Fruit fly (Drosophila melanogaster) Kc167 (cell line): Measurements from ENCODE around the gene tld.

Experiments used
- Myc ChIP-seq: fragments of >200 bp; optimal IDR thresholded peaks from 2 replicates; lab custom pipeline; 2017; ENCODE audit warnings: missing external identifiers
- Sin3A ChIP-seq: fragments of >200 bp; optimal IDR thresholded peaks from 2 replicates; lab custom pipeline; 2018; ENCODE audit warnings: missing external identifiers
- h ChIP-seq: fragments of >200 bp; optimal IDR thresholded peaks from 3 replicates; lab custom pipeline; 2018; ENCODE audit warnings: missing external identifiers
- insv ChIP-seq: fragments of >200 bp; optimal IDR thresholded peaks from 3 replicates; lab custom pipeline; 2018; ENCODE audit warnings: missing external identifiers
- psq ChIP-seq: fragments of >200 bp; optimal IDR thresholded peaks from 2 replicates; lab custom pipeline; 2017; ENCODE audit warnings: missing external identifiers
- ttk ChIP-seq: sonication (Bioruptor generic); optimal IDR thresholded peaks from 2 replicates; lab custom pipeline; 2017; ENCODE audit warnings: missing external identifiers

tld gene

DNA sequence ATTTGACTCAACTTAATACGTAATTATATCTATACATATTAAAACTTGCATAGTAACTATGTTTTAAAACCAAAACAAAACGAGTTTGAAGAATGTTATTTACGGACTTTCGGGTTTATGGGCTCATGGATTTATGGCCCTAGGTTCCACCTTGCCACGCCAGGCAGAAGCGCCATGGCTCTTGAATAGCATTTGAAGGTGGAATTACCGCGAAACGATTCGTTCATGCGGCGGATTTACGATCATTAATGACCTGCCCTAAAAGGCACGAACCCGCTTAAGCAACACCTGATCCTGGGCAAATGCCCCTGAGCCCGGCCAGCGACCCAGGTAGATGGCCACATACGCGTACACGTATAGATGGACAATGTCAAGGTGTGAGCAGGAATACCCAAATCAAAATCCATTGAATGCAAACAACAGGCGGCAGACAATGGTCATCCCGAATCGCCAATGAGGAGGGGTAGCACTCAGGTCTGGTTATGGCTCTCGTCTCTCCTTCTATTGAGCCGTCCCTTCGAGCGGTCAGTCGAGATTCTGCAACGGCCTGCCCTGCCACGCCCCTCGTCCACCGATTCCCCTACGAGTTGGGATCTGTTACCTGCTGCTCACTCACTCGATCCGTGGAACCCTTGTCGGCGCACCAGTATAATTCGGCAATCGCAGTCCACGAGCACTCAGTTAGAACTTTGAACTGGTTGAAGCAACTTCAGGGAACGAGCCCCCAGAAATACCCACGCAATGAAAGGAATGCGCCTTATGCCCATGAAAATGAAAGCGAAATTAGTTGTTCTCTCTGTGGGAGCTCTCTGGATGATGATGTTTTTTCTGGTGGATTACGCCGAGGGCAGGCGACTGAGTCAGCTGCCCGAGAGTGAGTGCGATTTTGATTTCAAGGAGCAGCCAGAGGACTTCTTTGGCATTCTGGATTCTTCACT, at the start of gene tld:
Gene tld (plus strand): TSS at position 677 of the 938 bp plus-strand sequence.
- no peak for TF ChIP-seq ttk (lab: Kevin White, UChicago)

- TF ChIP-seq ttk (lab: Kevin White, UChicago): no peak
- TF ChIP-seq insv (lab: Kevin White, UChicago): no peak
- no peak for TF ChIP-seq Sin3A (lab: Kevin White, UChicago)
- no peak for TF ChIP-seq Myc (lab: Kevin White, UChicago)
- TF ChIP-seq h: no peak
- TF ChIP-seq psq (lab: Kevin White, UChicago): no peak
These were observed 37.1 kb upstream of the tld start, which contains the start of the genes CG13627 and CG46316 for dm6 chr3R:24712375-24712830. CG13627 (plus strand) TSS chr3R:24712780. CG46316 (plus strand) TSS chr3R:24712780.

DNA sequence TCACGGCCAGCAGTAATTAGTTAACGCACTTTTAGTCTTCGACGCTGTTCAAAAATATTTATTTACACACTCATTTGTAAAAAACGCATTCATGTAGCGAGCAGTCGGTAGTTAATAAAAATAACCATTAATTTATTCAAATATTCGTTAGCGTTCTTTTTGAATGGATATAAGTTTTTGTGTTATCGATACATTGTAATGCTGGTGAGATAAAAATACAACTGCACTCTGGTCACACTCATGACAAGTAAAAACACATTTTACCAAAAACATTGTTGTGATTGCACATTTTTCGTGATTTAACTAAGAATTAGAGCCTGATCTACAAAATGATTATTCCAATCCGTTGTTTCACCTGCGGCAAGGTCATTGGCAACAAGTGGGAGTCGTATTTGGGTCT, 32.2 kb upstream of the tld start, which contains the start of gene Polr2L:
Gene Polr2L (plus strand): TSS at position 223 of the 400 bp plus-strand sequence.
- TF ChIP-seq psq (lab: Kevin White, UChicago) (no peak), insv (lab: Kevin White, UChicago) (no peak), h (no peak), ttk (lab: Kevin White, UChicago) (no peak), Myc (lab: Kevin White, UChicago) (no peak), Sin3A (lab: Kevin White, UChicago) (no peak)

DNA sequence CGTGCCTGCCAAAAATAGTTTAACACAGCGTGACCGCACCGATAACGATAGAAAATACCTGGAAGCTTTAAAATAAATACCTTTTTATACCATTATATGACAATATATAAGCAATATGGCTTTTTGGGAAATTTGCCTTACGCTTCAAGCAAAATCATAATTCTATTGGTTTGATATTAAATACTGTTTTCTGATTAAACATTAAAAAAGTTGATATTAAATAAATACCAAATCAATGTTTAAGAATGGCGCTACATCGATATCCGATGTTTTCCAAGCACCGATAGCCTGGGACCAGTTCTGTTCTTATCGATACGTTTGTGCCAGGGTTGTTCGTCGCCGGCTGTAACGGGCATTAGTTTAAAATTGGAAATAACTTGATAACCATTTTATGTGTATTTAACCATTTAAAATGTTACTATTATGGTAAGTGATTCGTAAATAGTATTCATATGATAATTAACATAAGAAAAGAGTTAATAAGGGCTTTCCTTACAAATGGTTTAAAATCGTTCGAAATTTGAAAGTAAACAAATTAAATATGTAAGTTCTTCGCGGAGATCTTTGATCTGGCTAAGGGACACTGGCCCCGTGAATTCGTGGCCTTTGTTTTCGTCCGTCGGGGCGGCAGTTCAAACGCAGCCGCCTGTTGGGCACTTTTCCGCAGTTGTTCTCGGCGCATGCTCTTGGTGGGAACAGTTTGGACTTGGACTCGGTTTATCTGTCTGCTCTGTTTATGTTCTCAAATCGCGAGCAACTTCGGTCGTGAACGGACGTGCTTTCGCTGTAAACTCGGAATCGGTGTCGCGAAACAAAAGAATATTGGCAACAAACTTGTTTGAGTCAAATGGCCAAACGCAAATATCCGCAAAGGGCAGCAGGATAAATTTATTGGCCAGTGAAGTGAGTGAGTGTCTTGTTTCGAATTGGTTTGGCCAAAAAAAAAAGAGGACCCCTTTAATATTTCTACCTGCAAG, 29.9 kb upstream of the tld start, which contains the start of the genes CG13630 and tok:
Gene CG13630 (minus strand): TSS at position 51 of the 977 bp plus-strand sequence.
Gene tok (plus strand): TSS at position 384 of the 977 bp plus-strand sequence.
- no peak for TF ChIP-seq Myc (lab: Kevin White, UChicago)
- no peak for TF ChIP-seq Sin3A (lab: Kevin White, UChicago)
- TF ChIP-seq ttk (lab: Kevin White, UChicago): no peak
- TF ChIP-seq psq (lab: Kevin White, UChicago): no peak

dm6 chr3R:24720459-24721370, 28.8 kb upstream of the tld start:
- TF ChIP-seq psq (lab: Kevin White, UChicago) (no peak), h (no peak), Myc (lab: Kevin White, UChicago) (no peak), Sin3A (lab: Kevin White, UChicago) (no peak), ttk (lab: Kevin White, UChicago) (no peak), insv (lab: Kevin White, UChicago) (no peak)

DNA sequence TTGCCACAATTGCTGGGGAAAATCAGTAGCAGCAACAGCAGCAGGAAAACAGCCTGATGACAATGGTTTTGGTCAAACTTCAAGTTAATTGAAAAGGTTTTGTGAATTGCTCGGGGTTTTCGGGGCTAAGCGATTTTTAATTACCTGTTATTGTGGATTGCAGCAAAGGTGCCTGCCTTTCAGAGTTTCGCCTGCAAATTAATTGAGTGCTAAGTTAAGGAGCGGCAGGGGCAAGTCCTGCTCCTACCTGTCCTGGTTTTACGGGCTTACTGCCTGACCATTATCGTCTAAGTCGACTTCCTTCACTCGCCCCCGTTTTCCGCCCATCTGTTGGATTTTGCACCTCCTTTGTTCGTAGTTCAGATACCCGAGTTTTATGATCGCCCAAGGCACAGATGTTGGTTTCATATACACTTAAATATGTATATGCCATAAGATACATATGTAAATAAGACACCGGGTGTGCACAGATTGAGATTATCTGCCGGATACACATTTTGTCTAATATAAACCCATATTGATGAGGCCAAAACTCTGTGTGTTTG, 23.1 kb upstream of the tld start:
- TF ChIP-seq psq (lab: Kevin White, UChicago): no peak
- no peak for TF ChIP-seq ttk (lab: Kevin White, UChicago)
- no peak for TF ChIP-seq h
- TF ChIP-seq Myc (lab: Kevin White, UChicago): no peak
- TF ChIP-seq Sin3A (lab: Kevin White, UChicago): no peak
- no peak for TF ChIP-seq insv (lab: Kevin White, UChicago)

dm6 chr3R:24727038-24727437, 22.5 kb upstream of the tld start:
- TF ChIP-seq Sin3A (lab: Kevin White, UChicago) (no peak), psq (lab: Kevin White, UChicago) (no peak), Myc (lab: Kevin White, UChicago) (no peak), ttk (lab: Kevin White, UChicago) (no peak), insv (lab: Kevin White, UChicago) (no peak), h (no peak)

DNA sequence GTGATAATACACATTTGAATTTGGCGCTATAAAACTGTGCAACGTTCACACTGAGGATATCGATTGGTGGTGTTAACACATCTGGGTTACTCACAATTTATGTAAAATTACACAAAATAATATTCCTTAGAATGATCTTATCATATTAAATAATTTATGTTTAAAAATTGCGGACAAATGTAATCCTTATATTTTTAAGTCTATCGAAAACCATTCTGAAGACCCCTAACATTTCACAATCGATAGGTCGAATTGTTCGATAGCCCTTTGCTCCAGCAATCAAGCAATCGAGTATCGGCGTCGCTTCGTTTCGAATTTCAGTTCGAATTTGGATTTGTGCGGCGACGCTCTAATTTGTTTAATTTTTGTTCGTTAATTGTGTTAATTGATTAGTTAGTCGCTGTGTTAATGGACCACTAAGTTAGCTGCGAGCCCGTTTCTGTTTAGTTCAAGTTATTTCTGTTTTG, 4.1 kb downstream of the tld start, which contains the start of gene asp:
Gene asp (plus strand): TSS at position 289 of the 467 bp plus-strand sequence.
- no peak for TF ChIP-seq h
- TF ChIP-seq insv (lab: Kevin White, UChicago): no peak
- no peak for TF ChIP-seq ttk (lab: Kevin White, UChicago)
- TF ChIP-seq psq (lab: Kevin White, UChicago): no peak
- no peak for TF ChIP-seq Sin3A (lab: Kevin White, UChicago)
- no peak for TF ChIP-seq Myc (lab: Kevin White, UChicago)

dm6 chr3R:24764971-24765370, 15.4 kb downstream of the tld start, which contains the start of gene AstA:
AstA (minus strand) TSS chr3R:24765071.
- TF ChIP-seq h (no peak), Sin3A (lab: Kevin White, UChicago) (no peak), Myc (lab: Kevin White, UChicago) (no peak), psq (lab: Kevin White, UChicago) (no peak), insv (lab: Kevin White, UChicago) (no peak), ttk (lab: Kevin White, UChicago) (no peak)

- TF ChIP-seq ttk (lab: Kevin White, UChicago) (no peak), h (no peak), Sin3A (lab: Kevin White, UChicago) (no peak), psq (lab: Kevin White, UChicago) (no peak), Myc (lab: Kevin White, UChicago) (no peak), insv (lab: Kevin White, UChicago) (no peak)
These were observed 17.2 kb downstream of the tld start for dm6 chr3R:24766684-24767083.
